Fruit fly (Drosophila melanogaster): ENCODE data around the gene Mvb12.

dm6 chrX:18084614-18085469 is 16.3 kb downstream of the Mvb12 start:
- TF ChIP-seq CG9139 (GFP tag; optimal IDR thresholded peaks at IDR 0.05) (no peak), CG4318 (GFP tag; optimal IDR thresholded peaks at IDR 0.05) (no peak), Eip75B (GFP tag; optimal IDR thresholded peaks at IDR 0.05) (no peak), CG1621 (tag; optimal IDR thresholded peaks at IDR 0.05) (no peak), CG16779 (tag; optimal IDR thresholded peaks at IDR 0.05) (no peak), CG6854 (GFP tag; optimal IDR thresholded peaks at IDR 0.05) (no peak), esn (GFP tag; optimal IDR thresholded peaks at IDR 0.05) (no peak)

Data from whole organism, prepupa.